Worm (Caenorhabditis elegans) whole organism, L4 larva: Measurements from ENCODE around the gene asp-19.
A peak's percentile ranks its signal among the peaks of the same experiment; 100 is the strongest.

ENCODE experiments used
- D1046.2 ChIP-seq: fragments of 200-800 bp; sonication (Bioruptor generic); IDR thresholded peaks from 2 replicates; pipeline ENCODE4 v1.3.6; 2022; ENCODE audit warnings: missing genetic modification characterization, missing compliant biosample characterization
- F26F4.8 ChIP-seq: fragments of 200-800 bp; sonication (Bioruptor generic); conservative IDR thresholded peaks from 2 replicates; pipeline ENCODE4 v1.3.6; 2022; ENCODE audit warnings: missing genetic modification characterization, missing compliant biosample characterization
- T20F7.1 ChIP-seq: fragments of 200-800 bp; sonication (Bioruptor generic); optimal IDR thresholded peaks from 2 replicates; lab custom pipeline; 2018; ENCODE audit warnings: mild to moderate bottlenecking, missing genetic modification characterization, missing compliant biosample characterization
- Y105C5A.15 ChIP-seq: fragments of 200-800 bp; sonication (Bioruptor generic); IDR thresholded peaks from 2 replicates; pipeline ENCODE4 v1.3.6; 2022; ENCODE audit warnings: missing genetic modification characterization, missing compliant biosample characterization
- Y48G9A.11 ChIP-seq: fragments of 200-800 bp; sonication (Bioruptor generic); IDR thresholded peaks from 2 replicates; pipeline ENCODE4 v1.3.6; 2022; ENCODE audit warnings: missing genetic modification reagents, missing genetic modification characterization, missing compliant biosample characterization
- ZK546.5 ChIP-seq, 2 experiments: sonication (generic microtip); optimal IDR thresholded peaks; 2 replicates each; lab custom pipeline; 2017; ENCODE audit warnings: missing biosample characterization in 2 of 2, missing genetic modification characterization in 2 of 2
- aha-1 ChIP-seq: fragments of 150-350 bp; peaks from one replicate; lab custom pipeline; 2014; ENCODE audit warnings: missing biosample characterization, missing genetic modification characterization
- aly-2 ChIP-seq: sonication (generic microtip); optimal IDR thresholded peaks from 2 replicates; lab custom pipeline; 2018; ENCODE audit warnings: missing biosample characterization, missing genetic modification characterization
- arid-1 ChIP-seq: fragments of 200-800 bp; sonication (Bioruptor generic); conservative IDR thresholded peaks from 2 replicates; pipeline ENCODE4 v1.3.6; 2022; ENCODE audit warnings: missing genetic modification reagents, missing genetic modification characterization, missing compliant biosample characterization
- attf-4 ChIP-seq: sonication (generic microtip); optimal IDR thresholded peaks from 3 replicates; lab custom pipeline; 2017; ENCODE audit warnings: missing biosample characterization, missing genetic modification characterization
- ceh-28 ChIP-seq: fragments of 150-350 bp; optimal IDR thresholded peaks from 2 replicates; lab custom pipeline; 2014; ENCODE audit warnings: missing biosample characterization, missing genetic modification reagents, missing genetic modification characterization
- daf-19 ChIP-seq: fragments of 200-800 bp; sonication (Bioruptor generic); conservative IDR thresholded peaks from 2 replicates; pipeline ENCODE4 v1.3.6; 2022; ENCODE audit warnings: missing genetic modification characterization, missing compliant biosample characterization
- dmd-8 ChIP-seq: fragments of 200-800 bp; sonication (Bioruptor generic); IDR thresholded peaks from 2 replicates; pipeline ENCODE4 v1.3.6; 2022; ENCODE audit warnings: missing genetic modification characterization, missing compliant biosample characterization
- dmd-9 ChIP-seq: fragments of 200-800 bp; sonication (Bioruptor generic); IDR thresholded peaks from 2 replicates; pipeline ENCODE4 v1.3.6; 2022; ENCODE audit warnings: missing genetic modification reagents, missing genetic modification characterization, missing compliant biosample characterization
- dpl-1 ChIP-seq: fragments of 150-350 bp; optimal IDR thresholded peaks from 2 replicates; lab custom pipeline; 2014; ENCODE audit warnings: missing biosample characterization, missing genetic modification reagents, missing genetic modification characterization
- duxl-1 ChIP-seq: sonication (generic microtip); optimal IDR thresholded peaks from 2 replicates; lab custom pipeline; 2016; ENCODE audit warnings: mild to moderate bottlenecking, missing genetic modification characterization, moderate library complexity, missing compliant biosample characterization; ENCODE audit not compliant: poor library complexity
- dve-1 ChIP-seq: sonication (generic microtip); optimal IDR thresholded peaks from 2 replicates; lab custom pipeline; 2017; ENCODE audit warnings: antibody characterized with exemption, mild to moderate bottlenecking, missing genetic modification characterization, missing compliant biosample characterization; ENCODE audit not compliant: insufficient read depth
- egl-27 ChIP-seq: sonication (generic microtip); optimal IDR thresholded peaks from 3 replicates; lab custom pipeline; 2017; ENCODE audit warnings: missing biosample characterization, missing genetic modification reagents, missing genetic modification characterization
- egl-43 ChIP-seq: fragments of 200-800 bp; sonication (Bioruptor generic); IDR thresholded peaks from 2 replicates; pipeline ENCODE4 v1.3.6; 2022; ENCODE audit warnings: missing genetic modification reagents, missing genetic modification characterization, missing compliant biosample characterization
- fos-1 ChIP-seq: fragments of 150-350 bp; optimal IDR thresholded peaks from 2 replicates; lab custom pipeline; 2014; ENCODE audit warnings: missing biosample characterization, missing genetic modification characterization
- hif-1 ChIP-seq, 2 experiments: sonication (generic microtip); optimal IDR thresholded peaks; 2 replicates each; lab custom pipeline; 2016 to 2017; ENCODE audit warnings: missing compliant biosample characterization in 2 of 2, missing genetic modification characterization in 2 of 2, missing genetic modification reagents in 2 of 2, missing genotype in 2 of 2, mild to moderate bottlenecking in 1 of 2
- hlh-11 ChIP-seq: fragments of 200-800 bp; sonication (Bioruptor generic); optimal IDR thresholded peaks from 2 replicates; lab custom pipeline; 2018; ENCODE audit warnings: mild to moderate bottlenecking, missing genetic modification characterization, missing compliant biosample characterization
- hlh-30 ChIP-seq: sonication (generic microtip); optimal IDR thresholded peaks from 2 replicates; lab custom pipeline; 2017; ENCODE audit warnings: antibody characterized with exemption, mild to moderate bottlenecking, missing genetic modification characterization, missing compliant biosample characterization; ENCODE audit not compliant: insufficient read depth
- hmg-1.1 ChIP-seq: fragments of 200-800 bp; sonication (Bioruptor generic); IDR thresholded peaks from 2 replicates; pipeline ENCODE4 v1.3.6; 2022; ENCODE audit warnings: missing genetic modification reagents, missing genetic modification characterization, missing compliant biosample characterization
- lim-7 ChIP-seq: fragments of 200-800 bp; sonication (Bioruptor generic); IDR thresholded peaks from 2 replicates; pipeline ENCODE4 v1.3.6; 2022; ENCODE audit warnings: missing genetic modification characterization, missing compliant biosample characterization
- lin-13 ChIP-seq: fragments of 150-350 bp; optimal IDR thresholded peaks from 2 replicates; lab custom pipeline; 2014; ENCODE audit warnings: missing biosample characterization, missing genetic modification reagents, missing genetic modification characterization
- lir-3 ChIP-seq: sonication (generic microtip); optimal IDR thresholded peaks from 2 replicates; lab custom pipeline; 2016; ENCODE audit warnings: mild to moderate bottlenecking, missing genetic modification characterization, missing compliant biosample characterization
- lsy-2 ChIP-seq, 2 experiments: fragments of 150-350 bp in 1 of 2; sonication (generic microtip) in 1 of 2; optimal IDR thresholded peaks; 2 replicates each; lab custom pipeline; 2014 to 2017; ENCODE audit warnings: missing biosample characterization in 2 of 2, missing genetic modification characterization in 2 of 2
- madf-9 ChIP-seq: fragments of 200-800 bp; sonication (Bioruptor generic); conservative IDR thresholded peaks from 2 replicates; pipeline ENCODE4 v1.3.6; 2022; ENCODE audit warnings: missing genetic modification reagents, missing genetic modification characterization, missing compliant biosample characterization
- mdl-1 ChIP-seq, 2 experiments: fragments of 150-350 bp in 1 of 2; sonication (generic microtip) in 1 of 2; optimal IDR thresholded peaks; 2 replicates each; lab custom pipeline; 2014 to 2017; ENCODE audit warnings: missing biosample characterization in 2 of 2, missing genetic modification characterization in 2 of 2
- mxl-2 ChIP-seq: fragments of 200-800 bp; sonication (Bioruptor generic); conservative IDR thresholded peaks from 2 replicates; pipeline ENCODE4 v1.3.6; 2022; ENCODE audit warnings: missing genetic modification reagents, missing genetic modification characterization, missing compliant biosample characterization
- nhr-11 ChIP-seq: fragments of 150-350 bp; optimal IDR thresholded peaks from 2 replicates; lab custom pipeline; 2014; ENCODE audit warnings: missing biosample characterization, missing genetic modification characterization
- nhr-111 ChIP-seq: fragments of 200-800 bp; sonication (Bioruptor generic); optimal IDR thresholded peaks from 2 replicates; lab custom pipeline; 2018; ENCODE audit warnings: mild to moderate bottlenecking, missing genetic modification characterization, missing compliant biosample characterization
- nhr-28 ChIP-seq: fragments of 150-350 bp; optimal IDR thresholded peaks from 2 replicates; lab custom pipeline; 2014; ENCODE audit warnings: missing biosample characterization, missing genetic modification characterization
- nhr-6 ChIP-seq: fragments of 150-350 bp; optimal IDR thresholded peaks from 2 replicates; lab custom pipeline; 2014; ENCODE audit warnings: missing biosample characterization, missing genetic modification characterization
- rbr-2 ChIP-seq: sonication (generic microtip); optimal IDR thresholded peaks from 2 replicates; lab custom pipeline; 2016; ENCODE audit warnings: missing genotype, missing genetic modification characterization, missing compliant biosample characterization
- set-16 ChIP-seq: fragments of 200-800 bp; sonication (Bioruptor generic); IDR thresholded peaks from 2 replicates; pipeline ENCODE4 v1.3.6; 2022; ENCODE audit warnings: missing genetic modification reagents, missing genetic modification characterization, missing compliant biosample characterization
- snpc-1.2 ChIP-seq: fragments of 200-800 bp; sonication (Bioruptor generic); IDR thresholded peaks from 2 replicates; pipeline ENCODE4 v1.3.6; 2022; ENCODE audit warnings: missing genetic modification reagents, missing genetic modification characterization, missing compliant biosample characterization
- snpc-4 ChIP-seq: fragments of 150-350 bp; optimal IDR thresholded peaks from 2 replicates; lab custom pipeline; 2014; ENCODE audit warnings: missing biosample characterization, missing genetic modification characterization
- spr-3 ChIP-seq: fragments of 200-800 bp; sonication (Bioruptor generic); optimal IDR thresholded peaks from 2 replicates; lab custom pipeline; 2018; ENCODE audit warnings: mild to moderate bottlenecking, missing genetic modification characterization, missing compliant biosample characterization
- tag-97 ChIP-seq: fragments of 200-800 bp; sonication (Bioruptor generic); IDR thresholded peaks from 2 replicates; pipeline ENCODE4 v1.3.6; 2022; ENCODE audit warnings: missing genetic modification characterization, missing compliant biosample characterization
- tra-1 ChIP-seq: fragments of 200-800 bp; sonication (Bioruptor generic); IDR thresholded peaks from 2 replicates; pipeline ENCODE4 v1.3.6; 2022; ENCODE audit warnings: missing genetic modification reagents, missing genetic modification characterization, missing compliant biosample characterization
- vab-7 ChIP-seq: fragments of 200-800 bp; sonication (Bioruptor generic); IDR thresholded peaks from 2 replicates; pipeline ENCODE4 v1.3.6; 2022; ENCODE audit warnings: missing genetic modification reagents, missing genetic modification characterization, missing compliant biosample characterization
- zfp-2 ChIP-seq: sonication (generic microtip); optimal IDR thresholded peaks from 2 replicates; lab custom pipeline; 2016; ENCODE audit warnings: mild to moderate bottlenecking, missing genetic modification characterization, missing compliant biosample characterization
- zip-11 ChIP-seq: fragments of 200-800 bp; sonication (Bioruptor generic); IDR thresholded peaks from 2 replicates; pipeline ENCODE4 v1.3.6; 2022; ENCODE audit warnings: missing genetic modification characterization, missing compliant biosample characterization
- ztf-7 ChIP-seq: fragments of 150-350 bp; optimal IDR thresholded peaks from 2 replicates; lab custom pipeline; 2014; ENCODE audit warnings: missing biosample characterization, missing genetic modification characterization

Gene asp-19

ce11 chrV:18731579-18732041 lies 2.4 kb upstream of the asp-19 start, which contains the start of the genes asp-18 and scl-19:
Gene asp-18, minus strand, starts transcription at chrV:18731679.
Gene scl-19, plus strand, starts transcription at chrV:18731991.
- no peak for TF ChIP-seq snpc-1.2 (GFP tag; lab: Robert Waterston, UW)
- TF ChIP-seq hlh-30 (tag; lab: Kevin White, UChicago), result no peak
- no peak for TF ChIP-seq tra-1 (GFP tag; lab: Robert Waterston, UW)
- TF ChIP-seq Y105C5A.15 (GFP tag; lab: Robert Waterston, UW), result no peak
- TF ChIP-seq F26F4.8 (GFP tag; lab: Robert Waterston, UW), result no peak
- no peak for TF ChIP-seq madf-9
- TF ChIP-seq nhr-28, result no peak
- TF ChIP-seq egl-43, result no peak
- TF ChIP-seq aly-2 (tag; lab: Kevin White, UChicago), result no peak

ce11 chrV:18725858-18726257 lies 3.3 kb downstream of the asp-19 start:
- TF ChIP-seq egl-43 (no peak), rbr-2 (no peak), egl-27 (tag; lab: Kevin White, UChicago) (no peak), mdl-1 (tag; optimal IDR thresholded peaks at IDR 0.05; lab: Kevin White, UChicago) (no peak), tag-97 (GFP tag; lab: Robert Waterston, UW) (no peak), set-16 (no peak), aha-1 (tag; lab: Kevin White, UChicago) (no peak), nhr-6 (tag; lab: Kevin White, UChicago) (no peak), dve-1 (tag; lab: Kevin White, UChicago) (no peak), zip-11 (no peak), attf-4 (tag; lab: Kevin White, UChicago) (no peak), dmd-8 (no peak), nhr-111 (GFP tag; lab: Kevin White, UChicago) (no peak), nhr-11 (tag; lab: Kevin White, UChicago) (no peak), duxl-1 (no peak)

- TF ChIP-seq D1046.2 (GFP tag; lab: Robert Waterston, UW), result peak; percentile 90
- peak; percentile 68 for TF ChIP-seq dmd-9 (GFP tag; lab: Robert Waterston, UW)
- peak; percentile 45; the same call in 1 of the 2 replicates for TF ChIP-seq set-16
- TF ChIP-seq Y48G9A.11 (GFP tag; lab: Robert Waterston, UW), result 0 out of 2 replicates have a peak, but pooled peaks have one; percentile 22
These were observed 4.4 kb downstream of the asp-19 start for ce11 chrV:18724810-18725209.

- peak; percentile 54 for TF ChIP-seq aha-1 (tag; lab: Kevin White, UChicago)
- TF ChIP-seq ztf-7 (tag; lab: Kevin White, UChicago), result no peak
- TF ChIP-seq ZK546.5 (tag; optimal IDR thresholded peaks at IDR 0.05; lab: Kevin White, UChicago), result peak in 1 of 2 experiments; percentile 4
These were observed 5.1 kb downstream of the asp-19 start for ce11 chrV:18724076-18724475.

ce11 chrV:18723604-18724003 lies 5.6 kb downstream of the asp-19 start:
- TF ChIP-seq attf-4 (tag; lab: Kevin White, UChicago), result peak; percentile 24
- TF ChIP-seq hlh-11, result no peak
- TF ChIP-seq zip-11, result no peak
- peak; percentile 64 for TF ChIP-seq lin-13 (GFP tag; lab: Kevin White, UChicago)
- no peak for TF ChIP-seq fos-1 (tag; lab: Kevin White, UChicago)
- no peak for TF ChIP-seq vab-7 (GFP tag; lab: Robert Waterston, UW)
- peak; percentile 65 for TF ChIP-seq dpl-1 (GFP tag; lab: Kevin White, UChicago)
- peak in 1 of 2 experiments; percentile 19 for TF ChIP-seq hif-1 (tag; optimal IDR thresholded peaks at IDR 0.05; lab: Kevin White, UChicago)
- TF ChIP-seq hmg-1.1, result peak; percentile 57
- peak; percentile 81 for TF ChIP-seq ceh-28 (tag; lab: Kevin White, UChicago)
- no peak for TF ChIP-seq lim-7 (GFP tag; lab: Robert Waterston, UW)
- peak; percentile 57 to 87 for TF ChIP-seq lsy-2 (tag; optimal IDR thresholded peaks at IDR 0.05; lab: Kevin White, UChicago)
- no peak for TF ChIP-seq lir-3 (tag; lab: Kevin White, UChicago)
- no peak for TF ChIP-seq arid-1 (GFP tag; lab: Robert Waterston, UW)
- no peak for TF ChIP-seq T20F7.1 (GFP tag; lab: Kevin White, UChicago)
- TF ChIP-seq mxl-2 (GFP tag; lab: Robert Waterston, UW), result no peak
- no peak for TF ChIP-seq spr-3 (GFP tag; lab: Kevin White, UChicago)
- TF ChIP-seq daf-19 (GFP tag; lab: Robert Waterston, UW), result no peak
- no peak for TF ChIP-seq zfp-2 (tag; lab: Kevin White, UChicago)
- TF ChIP-seq snpc-4 (tag; lab: Kevin White, UChicago), result peak; percentile 47
